Worm (Caenorhabditis elegans) whole organism, L2 larva: ENCODE data around the gene glit-1.
A peak's percentile ranks its signal among the peaks of the same experiment; 100 is the strongest.

Experiments used
- C34F6.9 ChIP-seq: fragments of 150-350 bp; optimal IDR thresholded peaks from 2 replicates; lab custom pipeline; 2014; ENCODE audit warnings: missing biosample characterization, missing genetic modification characterization
- F13H6.1 ChIP-seq: sonication (generic microtip); optimal IDR thresholded peaks from 2 replicates; lab custom pipeline; 2016; ENCODE audit warnings: missing genetic modification characterization, missing compliant biosample characterization
- R02D3.7 ChIP-seq: fragments of 150-350 bp; optimal IDR thresholded peaks from 2 replicates; lab custom pipeline; 2014; ENCODE audit warnings: missing biosample characterization, missing genetic modification characterization
- Y55F3AM.14 ChIP-seq: fragments of 200-800 bp; sonication (Bioruptor generic); optimal IDR thresholded peaks from 2 replicates; lab custom pipeline; 2018; ENCODE audit warnings: mild to moderate bottlenecking, missing genetic modification characterization, missing compliant biosample characterization
- ZK546.5 ChIP-seq: sonication (generic microtip); optimal IDR thresholded peaks from 2 replicates; lab custom pipeline; 2017; ENCODE audit warnings: missing biosample characterization, missing genetic modification characterization
- alr-1 ChIP-seq: fragments of 150-350 bp; optimal IDR thresholded peaks from 2 replicates; lab custom pipeline; 2014; ENCODE audit warnings: missing biosample characterization, missing genetic modification characterization
- ama-1 ChIP-seq: fragments of 150-350 bp; optimal IDR thresholded peaks from 2 replicates; lab custom pipeline; 2018; ENCODE audit warnings: inconsistent platforms
- blmp-1 ChIP-seq: sonication (generic microtip); optimal IDR thresholded peaks from 2 replicates; lab custom pipeline; 2017; ENCODE audit warnings: missing genetic modification characterization, mild to moderate bottlenecking, missing compliant biosample characterization, antibody characterized with exemption, moderate library complexity; ENCODE audit not compliant: insufficient read depth
- ceh-82 ChIP-seq: fragments of 150-350 bp; optimal IDR thresholded peaks from 2 replicates; lab custom pipeline; 2014; ENCODE audit warnings: missing biosample characterization, missing genetic modification characterization
- crh-2 ChIP-seq: sonication (generic microtip); optimal IDR thresholded peaks from 2 replicates; lab custom pipeline; 2017; ENCODE audit warnings: missing biosample characterization, missing genetic modification characterization
- dmd-4 ChIP-seq: sonication (generic microtip); optimal IDR thresholded peaks from 2 replicates; lab custom pipeline; 2017; ENCODE audit warnings: missing biosample characterization, missing genetic modification characterization
- egl-27 ChIP-seq: sonication (generic microtip); optimal IDR thresholded peaks from 3 replicates; lab custom pipeline; 2017; ENCODE audit warnings: missing biosample characterization, missing genetic modification reagents, missing genetic modification characterization
- elt-1 ChIP-seq: fragments of 150-350 bp; optimal IDR thresholded peaks from 2 replicates; lab custom pipeline; 2014; ENCODE audit warnings: missing biosample characterization, missing genetic modification characterization
- elt-3 ChIP-seq: sonication (generic microtip); optimal IDR thresholded peaks from 2 replicates; lab custom pipeline; 2017; ENCODE audit warnings: missing biosample characterization, missing genetic modification characterization
- fos-1 ChIP-seq: fragments of 150-350 bp; optimal IDR thresholded peaks from 2 replicates; lab custom pipeline; 2014; ENCODE audit warnings: missing biosample characterization, missing genetic modification characterization
- gmeb-1 ChIP-seq: fragments of 150-350 bp; optimal IDR thresholded peaks from 2 replicates; lab custom pipeline; 2014; ENCODE audit warnings: missing biosample characterization, missing genetic modification characterization
- lin-11 ChIP-seq: fragments of 150-350 bp; sonication (generic microtip); optimal IDR thresholded peaks from 2 replicates; lab custom pipeline; 2014; ENCODE audit warnings: missing biosample characterization, missing genetic modification characterization, inconsistent platforms, mixed read lengths
- lin-13 ChIP-seq: fragments of 150-350 bp; optimal IDR thresholded peaks from 2 replicates; lab custom pipeline; 2014; ENCODE audit warnings: missing biosample characterization, missing genetic modification reagents, missing genetic modification characterization
- lin-39 ChIP-seq: fragments of 150-350 bp; optimal IDR thresholded peaks from 2 replicates; lab custom pipeline; 2014; ENCODE audit warnings: missing biosample characterization, missing genetic modification reagents, missing genetic modification characterization
- lsy-2 ChIP-seq, 2 experiments: fragments of 150-350 bp in 1 of 2; sonication (generic microtip) in 1 of 2; optimal IDR thresholded peaks; 2 replicates each; lab custom pipeline; 2014 to 2017; ENCODE audit warnings: missing biosample characterization in 2 of 2, missing genetic modification characterization in 2 of 2
- mdl-1 ChIP-seq, 2 experiments: fragments of 150-350 bp in 1 of 2; sonication (generic microtip) in 1 of 2; optimal IDR thresholded peaks; 2 replicates each; lab custom pipeline; 2017; ENCODE audit warnings: missing biosample characterization in 2 of 2, missing genetic modification characterization in 2 of 2
- nhr-10 ChIP-seq: sonication (generic microtip); optimal IDR thresholded peaks from 2 replicates; lab custom pipeline; 2017; ENCODE audit warnings: missing biosample characterization, missing genetic modification characterization
- nhr-11 ChIP-seq: fragments of 150-350 bp; optimal IDR thresholded peaks from 2 replicates; lab custom pipeline; 2014; ENCODE audit warnings: missing biosample characterization, missing genetic modification characterization
- nhr-129 ChIP-seq: fragments of 150-350 bp; optimal IDR thresholded peaks from 2 replicates; lab custom pipeline; 2014; ENCODE audit warnings: missing biosample characterization, missing genetic modification characterization
- nhr-21 ChIP-seq: fragments of 150-350 bp; optimal IDR thresholded peaks from 2 replicates; lab custom pipeline; 2014; ENCODE audit warnings: missing biosample characterization, missing genetic modification characterization
- nhr-23 ChIP-seq: fragments of 150-350 bp; optimal IDR thresholded peaks from 2 replicates; lab custom pipeline; 2014; ENCODE audit warnings: missing biosample characterization, missing genetic modification reagents, missing genetic modification characterization
- nhr-25 ChIP-seq: fragments of 150-350 bp; sonication (generic microtip); optimal IDR thresholded peaks from 3 replicates; lab custom pipeline; 2014; ENCODE audit warnings: missing biosample characterization, missing genetic modification characterization
- nhr-6 ChIP-seq: fragments of 150-350 bp; optimal IDR thresholded peaks from 2 replicates; lab custom pipeline; 2014; ENCODE audit warnings: missing biosample characterization, missing genetic modification characterization
- nhr-77 ChIP-seq: fragments of 150-350 bp; optimal IDR thresholded peaks from 2 replicates; lab custom pipeline; 2014; ENCODE audit warnings: missing biosample characterization, missing genetic modification characterization
- peb-1 ChIP-seq: fragments of 150-350 bp; optimal IDR thresholded peaks from 2 replicates; lab custom pipeline; 2014; ENCODE audit warnings: missing biosample characterization, missing genetic modification characterization
- sem-4 ChIP-seq: fragments of 150-350 bp; optimal IDR thresholded peaks from 2 replicates; lab custom pipeline; 2014; ENCODE audit warnings: missing biosample characterization, missing genetic modification reagents, missing genetic modification characterization
- skn-1 ChIP-seq: sonication (generic microtip); optimal IDR thresholded peaks from 2 replicates; lab custom pipeline; 2017; ENCODE audit warnings: missing biosample characterization, missing genetic modification characterization
- sma-3 ChIP-seq: sonication (generic microtip); optimal IDR thresholded peaks from 2 replicates; lab custom pipeline; 2016; ENCODE audit warnings: missing genetic modification reagents, missing genetic modification characterization, missing compliant biosample characterization
- sma-9 ChIP-seq, 2 experiments: fragments of 150-350 bp in 1 of 2; sonication (generic microtip) in 1 of 2; optimal IDR thresholded peaks; 2 replicates each; lab custom pipeline; 2014 to 2016; ENCODE audit warnings: missing genetic modification characterization in 2 of 2, mild to moderate bottlenecking in 1 of 2, missing biosample characterization in 1 of 2, missing compliant biosample characterization in 1 of 2, missing genetic modification reagents in 1 of 2, moderate library complexity in 1 of 2
- snpc-4 ChIP-seq: fragments of 150-350 bp; optimal IDR thresholded peaks from 2 replicates; lab custom pipeline; 2014; ENCODE audit warnings: missing biosample characterization, missing genetic modification characterization
- unc-39 ChIP-seq: fragments of 150-350 bp; optimal IDR thresholded peaks from 2 replicates; lab custom pipeline; 2014; ENCODE audit warnings: missing biosample characterization, missing genetic modification characterization
- unc-55 ChIP-seq: fragments of 150-350 bp; sonication (generic microtip); optimal IDR thresholded peaks from 3 replicates; lab custom pipeline; 2014; ENCODE audit warnings: missing biosample characterization, missing genetic modification reagents, missing genetic modification characterization
- unc-62 ChIP-seq: fragments of 150-350 bp; optimal IDR thresholded peaks from 2 replicates; lab custom pipeline; 2014; ENCODE audit warnings: missing biosample characterization, missing genetic modification reagents, missing genetic modification characterization
- zag-1 ChIP-seq: fragments of 150-350 bp; optimal IDR thresholded peaks from 2 replicates; lab custom pipeline; 2014; ENCODE audit warnings: missing biosample characterization, missing genetic modification characterization
- ztf-1 ChIP-seq: fragments of 200-800 bp; sonication (Bioruptor generic); conservative IDR thresholded peaks from 2 replicates; pipeline ENCODE4 v1.3.6; 2022; ENCODE audit warnings: missing genetic modification characterization, missing compliant biosample characterization
- ztf-11 ChIP-seq: sonication (generic microtip); optimal IDR thresholded peaks from 2 replicates; lab custom pipeline; 2017; ENCODE audit warnings: missing biosample characterization, missing genetic modification characterization
- ztf-4 ChIP-seq: fragments of 150-350 bp; optimal IDR thresholded peaks from 2 replicates; lab custom pipeline; 2014; ENCODE audit warnings: missing biosample characterization, missing genetic modification characterization

glit-1 gene

DNA sequence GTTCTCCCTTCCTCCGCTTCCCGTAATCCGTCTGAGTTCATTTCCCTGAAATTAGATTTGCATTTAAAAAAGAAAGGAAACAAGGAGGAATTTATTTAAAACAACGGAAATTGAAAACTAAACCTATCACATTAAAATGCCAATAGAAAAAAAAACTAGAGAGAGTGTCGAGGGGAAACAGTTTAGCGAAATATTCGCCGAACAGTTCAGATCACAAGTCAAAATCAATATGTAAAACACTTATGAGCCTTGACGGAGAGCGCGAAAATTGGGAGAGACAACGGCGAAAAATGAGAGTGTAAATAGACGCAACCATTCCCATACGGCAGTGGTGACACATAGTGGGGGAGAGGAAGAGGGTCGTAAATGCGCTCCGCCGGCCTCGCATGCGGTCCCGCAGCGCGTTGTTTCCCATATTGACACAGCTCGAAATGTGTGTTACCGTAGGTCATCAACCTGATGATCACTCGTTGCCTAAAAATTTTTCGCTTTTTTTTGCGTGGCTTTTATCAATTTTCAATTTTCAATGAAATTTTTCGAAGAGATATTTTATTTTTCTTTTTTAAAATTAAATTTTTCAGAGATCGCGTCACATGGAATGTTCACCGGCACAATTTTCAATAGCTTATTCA, at the start of gene glit-1, which contains the start of gene dnj-14:
glit-1 (plus strand) TSS at position 582 of the 632 bp plus-strand sequence.
dnj-14 (minus strand) TSS at position 51 of the 632 bp plus-strand sequence.
- TF ChIP-seq R02D3.7 (tag; lab: Kevin White, UChicago), result no peak
- TF ChIP-seq Y55F3AM.14, result peak; percentile 52
- peak; percentile 88 for TF ChIP-seq lin-13
- peak; percentile 75 for TF ChIP-seq gmeb-1 (tag; lab: Kevin White, UChicago)
- TF ChIP-seq crh-2 (tag; lab: Kevin White, UChicago), result peak; percentile 95
- TF ChIP-seq F13H6.1, result peak; percentile 94
- TF ChIP-seq nhr-6 (tag; lab: Kevin White, UChicago), result peak; percentile 71
- peak; percentile 93 for TF ChIP-seq C34F6.9 (tag; lab: Kevin White, UChicago)
- TF ChIP-seq egl-27 (tag; lab: Kevin White, UChicago), result peak; percentile 79
- TF ChIP-seq nhr-23, result no peak
- TF ChIP-seq fos-1 (tag; lab: Kevin White, UChicago), result peak; percentile 97
- TF ChIP-seq alr-1 (tag; lab: Kevin White, UChicago), result no peak
- peak; percentile 66 for TF ChIP-seq snpc-4 (tag; lab: Kevin White, UChicago)
- no peak for TF ChIP-seq elt-3 (tag; lab: Kevin White, UChicago)
- peak; percentile 79 for TF ChIP-seq lin-11 (tag; lab: Kevin White, UChicago)
- no peak for TF ChIP-seq nhr-11 (tag; lab: Kevin White, UChicago)
- TF ChIP-seq unc-39 (tag; lab: Kevin White, UChicago), result no peak
- peak; percentile 51 for TF ChIP-seq ZK546.5 (tag; lab: Kevin White, UChicago)
- TF ChIP-seq lsy-2 (tag; optimal IDR thresholded peaks at IDR 0.05; lab: Kevin White, UChicago), result peak; percentile 93 to 99
- TF ChIP-seq sem-4 (tag; lab: Kevin White, UChicago), result peak; percentile 67
- peak; percentile 90 for TF ChIP-seq nhr-25 (tag; lab: Kevin White, UChicago)
- TF ChIP-seq sma-3 (GFP tag; lab: Kevin White, UChicago), result peak; percentile 91
- peak; percentile 77 for TF ChIP-seq nhr-21 (tag; lab: Kevin White, UChicago)
- TF ChIP-seq blmp-1 (tag; lab: Kevin White, UChicago), result peak; percentile 69
- TF ChIP-seq mdl-1 (tag; optimal IDR thresholded peaks at IDR 0.05; lab: Kevin White, UChicago), result peak; percentile 48 to 76
- TF ChIP-seq sma-9 (GFP tag; optimal IDR thresholded peaks at IDR 0.05; lab: Kevin White, UChicago), result peak; percentile 92
- TF ChIP-seq sma-9 (tag; optimal IDR thresholded peaks at IDR 0.05; lab: Kevin White, UChicago), result no peak
- TF ChIP-seq ceh-82 (tag; lab: Kevin White, UChicago), result peak; percentile 1
- peak; percentile 94 for TF ChIP-seq nhr-129
- TF ChIP-seq skn-1, result no peak
- TF ChIP-seq dmd-4, result no peak
- no peak for TF ChIP-seq ztf-1 (GFP tag; lab: Robert Waterston, UW)
- TF ChIP-seq ztf-4 (tag; lab: Kevin White, UChicago), result peak; percentile 43
- peak; percentile 70 for TF ChIP-seq zag-1 (tag; lab: Kevin White, UChicago)
- peak; percentile 95 for TF ChIP-seq unc-55
- TF ChIP-seq nhr-10, result no peak
- TF ChIP-seq, all 48 proteins: peak for 25

DNA sequence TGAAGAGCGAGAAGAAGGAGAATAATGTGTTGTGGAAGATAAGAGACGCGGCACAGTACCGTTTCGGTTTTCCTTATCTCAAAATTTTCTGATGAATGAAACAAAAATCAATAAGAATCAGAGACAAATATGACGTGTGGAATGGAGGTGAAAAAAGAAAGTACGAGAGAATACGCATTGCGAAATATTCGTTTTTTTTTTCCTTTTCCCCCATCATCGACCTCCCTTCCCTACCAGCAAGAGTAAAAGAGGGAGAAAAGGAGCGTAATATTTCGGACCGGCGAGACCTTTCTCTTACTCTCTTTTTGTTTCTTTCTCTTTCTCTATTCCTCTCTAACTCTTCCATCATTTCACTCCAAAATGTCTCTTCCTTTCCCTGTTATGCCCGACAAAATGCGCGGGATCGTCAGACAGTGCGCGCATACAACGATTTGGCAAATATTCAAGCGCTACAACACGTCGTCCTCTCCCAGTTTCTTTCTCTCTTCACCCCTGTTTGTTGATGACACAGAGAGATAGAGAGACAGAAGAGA, 49.7 kb upstream of the glit-1 start:
- TF ChIP-seq sma-3 (GFP tag; lab: Kevin White, UChicago), result peak; percentile 76
- TF ChIP-seq nhr-11 (tag; lab: Kevin White, UChicago), result no peak
- TF ChIP-seq C34F6.9 (tag; lab: Kevin White, UChicago), result peak; percentile 52
- TF ChIP-seq nhr-23, result no peak
- TF ChIP-seq snpc-4 (tag; lab: Kevin White, UChicago), result no peak
- TF ChIP-seq elt-1 (tag; lab: Kevin White, UChicago), result no peak
- TF ChIP-seq fos-1 (tag; lab: Kevin White, UChicago), result peak; percentile 72
- TF ChIP-seq lsy-2 (tag; optimal IDR thresholded peaks at IDR 0.05; lab: Kevin White, UChicago), result peak; percentile 11 to 39
- TF ChIP-seq lin-39 (tag; lab: Kevin White, UChicago), result no peak
- TF ChIP-seq gmeb-1 (tag; lab: Kevin White, UChicago), result peak; percentile 3
- no peak for TF ChIP-seq elt-3 (tag; lab: Kevin White, UChicago)
- TF ChIP-seq nhr-25 (tag; lab: Kevin White, UChicago), result peak; percentile 84
- peak; percentile 85 for TF ChIP-seq blmp-1 (tag; lab: Kevin White, UChicago)
- no peak for TF ChIP-seq ztf-11 (tag; lab: Kevin White, UChicago)
- TF ChIP-seq unc-39 (tag; lab: Kevin White, UChicago), result no peak
- peak; percentile 81 for TF ChIP-seq nhr-129
- TF ChIP-seq F13H6.1, result peak; percentile 79
- TF ChIP-seq ama-1 (lab: Kevin White, UChicago), result peak; percentile 13
- TF ChIP-seq nhr-77, result no peak
- TF ChIP-seq Y55F3AM.14, result peak; percentile 95
- peak; percentile 16 for TF ChIP-seq egl-27 (tag; lab: Kevin White, UChicago)
- peak; percentile 11 for TF ChIP-seq sem-4 (tag; lab: Kevin White, UChicago)
- no peak for TF ChIP-seq unc-62
- peak; percentile 36 for TF ChIP-seq sma-9 (GFP tag; optimal IDR thresholded peaks at IDR 0.05; lab: Kevin White, UChicago)
- TF ChIP-seq sma-9 (tag; optimal IDR thresholded peaks at IDR 0.05; lab: Kevin White, UChicago), result no peak
- TF ChIP-seq crh-2 (tag; lab: Kevin White, UChicago), result peak; percentile 72
- TF ChIP-seq ztf-4 (tag; lab: Kevin White, UChicago), result peak; percentile 41
- TF ChIP-seq unc-55, result peak; percentile 53
- TF ChIP-seq peb-1 (tag; lab: Kevin White, UChicago), result peak; percentile 31
- TF ChIP-seq, all 48 proteins: peak for 18
